Worm (Caenorhabditis elegans) whole organism, L4/young adult: ENCODE data around the gene sna-3.

Experiments
- dao-5 ChIP-seq: sonication (generic microtip); optimal IDR thresholded peaks from 2 replicates; lab custom pipeline; 2016; ENCODE audit warnings: missing genotype, missing genetic modification characterization, moderate library complexity, missing compliant biosample characterization
- him-1 ChIP-seq: sonication (generic microtip); optimal IDR thresholded peaks from 2 replicates; lab custom pipeline; 2016; ENCODE audit warnings: missing genotype, missing genetic modification reagents, missing genetic modification characterization, missing compliant biosample characterization

DNA sequence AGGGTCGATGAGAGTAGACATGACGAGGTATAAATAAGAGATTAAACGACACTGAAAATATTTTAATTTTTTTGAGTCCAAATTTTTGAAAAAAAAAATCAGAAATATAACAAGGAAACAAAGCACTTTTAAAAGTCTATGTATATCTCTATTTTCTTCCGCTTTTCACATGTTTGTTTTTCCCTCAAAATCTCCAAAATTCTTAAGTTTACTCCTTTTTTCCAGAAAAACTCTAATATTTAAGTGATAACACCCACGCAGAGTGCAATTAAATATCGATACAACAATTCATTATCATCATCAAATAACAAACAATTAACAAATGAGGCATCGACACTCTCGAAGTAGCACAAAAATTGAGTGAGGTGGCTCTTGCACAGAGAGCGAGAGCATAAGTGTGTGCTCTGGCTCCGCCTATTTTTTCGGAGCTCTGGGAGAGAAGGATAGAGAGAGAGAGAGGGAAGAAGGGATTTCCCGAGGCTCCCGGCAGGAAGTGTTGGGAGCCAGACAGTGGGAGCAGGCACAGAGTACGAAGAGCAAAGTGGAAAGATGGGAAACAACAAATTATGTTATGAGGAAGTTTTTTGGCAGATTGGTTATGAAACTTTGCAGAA, 48.2 kb downstream of the sna-3 start, which contains the start of gene anmt-2:
- TF ChIP-seq him-1 (tag; lab: Kevin White, UChicago) = no peak
- no peak for TF ChIP-seq dao-5
